Worm (Caenorhabditis elegans): Measurements from ENCODE around the gene acr-17.

- TF ChIP-seq R02D3.7 (tag; optimal IDR thresholded peaks at IDR 0.05) (no peak), jun-1 (tag; optimal IDR thresholded peaks at IDR 0.05) (no peak), nhr-25 (tag; optimal IDR thresholded peaks at IDR 0.05) (no peak), nfya-1 (tag; optimal IDR thresholded peaks at IDR 0.05; ENCODE audit: insufficient read depth) (no peak)
These were observed 35.3 kb upstream of the acr-17 start, which contains the start of gene srj-20 for ce11 chrV:2573108-2573507.

All from whole organism, L3 larva.